Fruit fly (Drosophila melanogaster) whole organism, embryonic: Measurements from ENCODE around the gene lobo.

ENCODE experiments used
- CG10565 ChIP-seq: fragments of 200-800 bp; sonication (Bioruptor generic); optimal IDR thresholded peaks from 3 replicates; lab custom pipeline; 2016; ENCODE audit warnings: missing biosample characterization, mild to moderate bottlenecking, missing genetic modification characterization
- CG11560 ChIP-seq: fragments of 200-800 bp; sonication (Bioruptor generic); IDR thresholded peaks from 3 replicates; pipeline ENCODE4 v1.3.6; 2022; ENCODE audit warnings: missing biosample characterization, missing genetic modification characterization
- CG12391 ChIP-seq: fragments of 200-800 bp; sonication (Bioruptor generic); optimal IDR thresholded peaks from 3 replicates; lab custom pipeline; 2018; ENCODE audit warnings: missing biosample characterization, mild to moderate bottlenecking, missing genetic modification characterization, moderate library complexity
- CG12659 ChIP-seq: fragments of 200-800 bp; sonication (Bioruptor generic); optimal IDR thresholded peaks from 3 replicates; lab custom pipeline; 2017; ENCODE audit warnings: mild to moderate bottlenecking, missing biosample characterization, missing genetic modification reagents, missing genetic modification characterization
- CG12769 ChIP-seq: fragments of 200-800 bp; sonication (Bioruptor generic); optimal IDR thresholded peaks from 2 replicates; lab custom pipeline; 2019; ENCODE audit warnings: missing biosample characterization, mild to moderate bottlenecking, missing genetic modification characterization, moderate library complexity
- CG1603 ChIP-seq: fragments of 200-800 bp; sonication (Bioruptor generic); optimal IDR thresholded peaks from 2 replicates; lab custom pipeline; 2019; ENCODE audit warnings: missing biosample characterization, mild to moderate bottlenecking, missing genetic modification characterization, moderate library complexity
- CG16813 ChIP-seq: fragments of 200-800 bp; sonication (Bioruptor generic); IDR thresholded peaks from 3 replicates; pipeline ENCODE4 v1.3.6; 2022; ENCODE audit warnings: missing biosample characterization, missing genetic modification characterization; ENCODE audit not compliant: partially characterized antibody
- CG17186 ChIP-seq: fragments of 200-800 bp; sonication (Bioruptor generic); optimal IDR thresholded peaks from 3 replicates; lab custom pipeline; 2017; ENCODE audit warnings: missing biosample characterization, missing genetic modification reagents, missing genetic modification characterization
- CG17802 ChIP-seq: fragments of 200-800 bp; sonication (Bioruptor generic); optimal IDR thresholded peaks from 2 replicates; lab custom pipeline; 2018; ENCODE audit warnings: missing biosample characterization, mild to moderate bottlenecking, missing genetic modification characterization, moderate library complexity
- CG3281 ChIP-seq: fragments of 200-800 bp; sonication (Bioruptor generic); optimal IDR thresholded peaks from 3 replicates; lab custom pipeline; 2017; ENCODE audit warnings: missing biosample characterization, mild to moderate bottlenecking, missing genetic modification characterization
- CG3407 ChIP-seq: fragments of 200-800 bp; sonication (Bioruptor generic); optimal IDR thresholded peaks from 2 replicates; lab custom pipeline; 2018; ENCODE audit warnings: missing biosample characterization, mild to moderate bottlenecking, missing genetic modification characterization
- CG34224 ChIP-seq: fragments of 200-800 bp; sonication (Bioruptor generic); IDR thresholded peaks from 3 replicates; pipeline ENCODE4 v1.3.6; 2022; ENCODE audit warnings: missing biosample characterization, missing genetic modification characterization; ENCODE audit not compliant: partially characterized antibody
- CG34422 ChIP-seq: fragments of 200-800 bp; sonication (Bioruptor generic); IDR thresholded peaks from 3 replicates; pipeline ENCODE4 v1.3.6; 2022; ENCODE audit warnings: missing biosample characterization, missing genetic modification characterization
- CG6813 ChIP-seq: fragments of 200-800 bp; sonication (Bioruptor generic); optimal IDR thresholded peaks from 2 replicates; lab custom pipeline; 2017; ENCODE audit warnings: missing biosample characterization, missing genetic modification characterization, mild to moderate bottlenecking, moderate library complexity, missing genetic modification reagents
- Chrac-16 ChIP-seq: fragments of 200-800 bp; sonication (Bioruptor generic); optimal IDR thresholded peaks from 3 replicates; lab custom pipeline; 2016; ENCODE audit warnings: missing biosample characterization, missing genetic modification characterization
- Dref ChIP-seq: fragments of 200-800 bp; sonication (Bioruptor generic); IDR thresholded peaks from 2 replicates; pipeline ENCODE4 v1.3.6; 2022; ENCODE audit warnings: missing biosample characterization, missing genetic modification characterization
- E2f2 ChIP-seq: fragments of 200-800 bp; sonication (Bioruptor generic); IDR thresholded peaks from 2 replicates; pipeline ENCODE4 v1.3.6; 2022; ENCODE audit warnings: missing biosample characterization, missing genetic modification characterization
- Ets97D ChIP-seq: fragments of 200-800 bp; sonication (Bioruptor generic); optimal IDR thresholded peaks from 3 replicates; lab custom pipeline; 2016; ENCODE audit warnings: missing biosample characterization, missing genetic modification characterization
- Fer3 ChIP-seq: fragments of 200-800 bp; sonication (Bioruptor generic); optimal IDR thresholded peaks from 2 replicates; lab custom pipeline; 2018; ENCODE audit warnings: missing biosample characterization, mild to moderate bottlenecking, missing genetic modification characterization, moderate library complexity
- Gug ChIP-seq: fragments of 200-800 bp; sonication (Bioruptor generic); IDR thresholded peaks from 4 replicates; pipeline ENCODE4 v1.3.6; 2022; ENCODE audit warnings: missing biosample characterization, missing genetic modification characterization
- Hr3 ChIP-seq: fragments of 200-800 bp; sonication (Bioruptor generic); optimal IDR thresholded peaks from 3 replicates; lab custom pipeline; 2016; ENCODE audit warnings: missing biosample characterization, missing genetic modification characterization
- Hr51 ChIP-seq, 2 experiments: fragments of 200-800 bp; sonication (Bioruptor generic); optimal IDR thresholded peaks; 2 replicates in 1 of 2; 3 replicates in 1 of 2; lab custom pipeline; 2016 to 2018; ENCODE audit warnings: missing biosample characterization in 2 of 2, missing genetic modification characterization in 2 of 2, mild to moderate bottlenecking in 1 of 2, moderate library complexity in 1 of 2
- MESR4 ChIP-seq: fragments of 200-800 bp; sonication (Bioruptor generic); optimal IDR thresholded peaks from 2 replicates; lab custom pipeline; 2018; ENCODE audit warnings: missing biosample characterization, mild to moderate bottlenecking, missing genetic modification characterization, moderate library complexity
- Max ChIP-seq: fragments of 200-800 bp; sonication (Bioruptor generic); optimal IDR thresholded peaks from 2 replicates; lab custom pipeline; 2016; ENCODE audit warnings: missing biosample characterization, mild to moderate bottlenecking, missing genetic modification characterization
- Mes4 ChIP-seq: fragments of 200-800 bp; sonication (Bioruptor generic); optimal IDR thresholded peaks from 2 replicates; lab custom pipeline; 2016; ENCODE audit warnings: missing biosample characterization, missing genetic modification characterization
- Rfx ChIP-seq: fragments of 200-800 bp; sonication (Bioruptor generic); IDR thresholded peaks from 2 replicates; pipeline ENCODE4 v1.3.6; 2022; ENCODE audit warnings: missing biosample characterization, missing genetic modification characterization
- ab ChIP-seq: fragments of 200-800 bp; sonication (Bioruptor generic); optimal IDR thresholded peaks from 2 replicates; lab custom pipeline; 2016; ENCODE audit warnings: missing biosample characterization, missing genetic modification characterization
- ato ChIP-seq: fragments of 200-800 bp; sonication (Bioruptor generic); IDR thresholded peaks from 2 replicates; pipeline ENCODE4 v1.3.6; 2022; ENCODE audit warnings: missing biosample characterization, missing genetic modification characterization; ENCODE audit not compliant: partially characterized antibody
- br ChIP-seq: fragments of >200 bp; optimal IDR thresholded peaks from 2 replicates; lab custom pipeline; 2017
- btn ChIP-seq: fragments of 200-800 bp; sonication (Bioruptor generic); optimal IDR thresholded peaks from 2 replicates; lab custom pipeline; 2016; ENCODE audit warnings: missing biosample characterization, missing genetic modification characterization
- cg ChIP-seq: fragments of 200-800 bp; sonication (Bioruptor generic); optimal IDR thresholded peaks from 3 replicates; lab custom pipeline; 2019; ENCODE audit warnings: missing biosample characterization, mild to moderate bottlenecking, missing genetic modification characterization, moderate library complexity
- chinmo ChIP-seq: fragments of 200-800 bp; sonication (Bioruptor generic); IDR thresholded peaks from 4 replicates; pipeline ENCODE4 v1.3.6; 2022; ENCODE audit warnings: missing biosample characterization, missing genetic modification characterization; ENCODE audit not compliant: partially characterized antibody
- dm ChIP-seq: fragments of 200-800 bp; sonication (Bioruptor generic); optimal IDR thresholded peaks from 3 replicates; lab custom pipeline; 2016; ENCODE audit warnings: missing biosample characterization, missing genetic modification characterization
- ems ChIP-seq: fragments of 200-800 bp; sonication (Bioruptor generic); optimal IDR thresholded peaks from 3 replicates; lab custom pipeline; 2016; ENCODE audit warnings: missing biosample characterization, missing genetic modification characterization
- hb ChIP-seq: fragments of 200-800 bp; sonication (Bioruptor generic); IDR thresholded peaks from 3 replicates; pipeline ENCODE4 v1.3.6; 2022; ENCODE audit warnings: missing biosample characterization, missing genetic modification characterization; ENCODE audit not compliant: partially characterized antibody
- nerfin-2 ChIP-seq: fragments of 200-800 bp; sonication (Bioruptor generic); IDR thresholded peaks from 2 replicates; pipeline ENCODE4 v1.3.6; 2022; ENCODE audit warnings: missing biosample characterization, missing genetic modification characterization; ENCODE audit not compliant: partially characterized antibody
- phol ChIP-seq: fragments of 200-800 bp; sonication (Bioruptor generic); optimal IDR thresholded peaks from 3 replicates; lab custom pipeline; 2018; ENCODE audit warnings: missing biosample characterization, mild to moderate bottlenecking, missing genetic modification characterization, moderate library complexity
- pzg ChIP-seq: fragments of 200-800 bp; sonication (Bioruptor generic); optimal IDR thresholded peaks from 3 replicates; lab custom pipeline; 2018; ENCODE audit warnings: missing biosample characterization, mild to moderate bottlenecking, missing genetic modification characterization, moderate library complexity
- stwl ChIP-seq: fragments of 200-800 bp; sonication (Bioruptor generic); optimal IDR thresholded peaks from 3 replicates; lab custom pipeline; 2018; ENCODE audit warnings: missing biosample characterization, mild to moderate bottlenecking, missing genetic modification characterization, moderate library complexity
- tll ChIP-seq, 2 experiments: fragments of 200-800 bp in 1 of 2; fragments of >200 bp in 1 of 2; sonication (Bioruptor generic) in 1 of 2; optimal IDR thresholded peaks; 2 replicates each; lab custom pipeline; 2017 to 2019; ENCODE audit warnings: missing biosample characterization in 2 of 2, missing genetic modification characterization in 2 of 2, mild to moderate bottlenecking in 1 of 2, moderate library complexity in 1 of 2
- trem ChIP-seq: fragments of 200-800 bp; optimal IDR thresholded peaks from 3 replicates; lab custom pipeline; 2019; ENCODE audit warnings: missing biosample characterization, mild to moderate bottlenecking, missing genetic modification characterization, moderate library complexity
- twi ChIP-seq: fragments of 200-800 bp; optimal IDR thresholded peaks from 2 replicates; lab custom pipeline; 2019; ENCODE audit warnings: missing biosample characterization, mild to moderate bottlenecking, missing genetic modification characterization, moderate library complexity
- vnd ChIP-seq: fragments of 200-800 bp; sonication (Bioruptor generic); IDR thresholded peaks from 3 replicates; pipeline ENCODE4 v1.3.6; 2022; ENCODE audit warnings: missing biosample characterization, missing genetic modification characterization; ENCODE audit not compliant: partially characterized antibody
- vvl ChIP-seq: fragments of 200-800 bp; sonication (Bioruptor generic); IDR thresholded peaks from 2 replicates; pipeline ENCODE4 v1.3.6; 2022; ENCODE audit warnings: missing biosample characterization, missing genetic modification characterization
- wdn ChIP-seq: fragments of 200-800 bp; sonication (Bioruptor generic); IDR thresholded peaks from 2 replicates; pipeline ENCODE4 v1.3.6; 2022; ENCODE audit warnings: missing biosample characterization, missing genetic modification characterization
- wor ChIP-seq: fragments of 200-800 bp; sonication (Bioruptor generic); IDR thresholded peaks from 2 replicates; pipeline ENCODE4 v1.3.6; 2022; ENCODE audit warnings: missing biosample characterization, missing genetic modification characterization
- z ChIP-seq: fragments of 200-800 bp; sonication (Bioruptor generic); IDR thresholded peaks from 3 replicates; pipeline ENCODE4 v1.3.6; 2022; ENCODE audit warnings: missing biosample characterization, missing genetic modification characterization
- zen2 ChIP-seq: fragments of 200-800 bp; sonication (Bioruptor generic); IDR thresholded peaks from 3 replicates; pipeline ENCODE4 v1.3.6; 2022; ENCODE audit warnings: missing biosample characterization, missing genetic modification characterization; ENCODE audit not compliant: partially characterized antibody

The lobo gene

DNA sequence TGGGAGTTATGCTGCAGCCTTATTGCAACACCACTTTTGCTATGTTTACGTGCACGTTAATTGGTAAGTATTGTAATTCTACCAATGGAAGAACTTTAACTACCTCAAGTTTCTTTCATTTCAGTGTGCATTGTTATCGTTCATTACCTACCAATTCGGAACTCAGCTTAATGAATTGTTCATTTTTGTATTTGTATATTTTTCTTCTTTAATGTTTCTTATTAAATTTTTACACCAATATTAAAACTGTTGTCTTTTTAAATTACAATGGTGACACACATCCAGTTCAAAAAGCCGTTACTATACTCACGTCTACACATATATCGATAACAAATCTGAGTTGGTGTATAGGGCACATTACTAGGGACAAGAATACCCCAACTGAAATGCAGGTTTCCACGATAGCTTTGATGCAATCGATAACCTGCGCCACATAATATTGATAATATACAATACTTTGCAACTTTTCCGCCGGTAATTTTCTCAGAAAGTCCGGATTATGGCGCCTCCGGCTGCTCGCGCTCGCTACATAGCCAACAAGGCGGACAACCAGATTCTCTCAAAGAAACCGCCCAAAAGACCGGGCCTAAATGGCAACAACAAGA, 27.7 kb upstream of the lobo start, which contains the start of gene Alg9 (continued):
- TF ChIP-seq MESR4 (GFP tag; lab: Kevin White, UChicago): peak; percentile 8
- TF ChIP-seq CG12391 (tag; lab: Kevin White, UChicago): no peak
- no peak for TF ChIP-seq ab (GFP tag; lab: Kevin White, UChicago)
- peak; percentile 94 for TF ChIP-seq CG34224 (GFP tag; lab: Robert Waterston, UW)
- peak; percentile 64 for TF ChIP-seq Hr3 (GFP tag; lab: Kevin White, UChicago)
- TF ChIP-seq CG12769: no peak
- TF ChIP-seq tll (GFP tag; optimal IDR thresholded peaks at IDR 0.05; lab: Kevin White, UChicago): no peak
- peak; percentile 34; the same call in 1 of the 2 replicates for TF ChIP-seq Rfx (GFP tag; lab: Robert Waterston, UW)
- TF ChIP-seq Fer3: no peak
- 0 out of 2 replicates have a peak, but pooled peaks have one; percentile 37 for TF ChIP-seq vvl (GFP tag; lab: Robert Waterston, UW)
- TF ChIP-seq Mes4 (GFP tag; lab: Kevin White, UChicago): no peak
- TF ChIP-seq chinmo (GFP tag; lab: Robert Waterston, UW): peak; percentile 96
- no peak for TF ChIP-seq CG10565 (GFP tag; lab: Kevin White, UChicago)
- no peak for TF ChIP-seq z (GFP tag; lab: Robert Waterston, UW)
- TF ChIP-seq E2f2 (GFP tag; lab: Robert Waterston, UW): peak; percentile 71
- TF ChIP-seq CG17802 (tag; lab: Kevin White, UChicago): peak; percentile 81
- TF ChIP-seq CG1603 (tag; lab: Kevin White, UChicago): peak; percentile 81
- peak; percentile 31 for TF ChIP-seq CG12659 (GFP tag; lab: Kevin White, UChicago)
- peak; percentile 17 for TF ChIP-seq dm (GFP tag; lab: Kevin White, UChicago)
- TF ChIP-seq ato: peak; percentile 86
- TF ChIP-seq Gug (GFP tag; lab: Robert Waterston, UW): peak; percentile 2; the same call in 1 of the 4 replicates
- TF ChIP-seq CG11560: no peak
- no peak for TF ChIP-seq CG6813 (GFP tag; lab: Kevin White, UChicago)
- TF ChIP-seq CG16813 (GFP tag; lab: Robert Waterston, UW): peak; percentile 89
- peak; percentile 76; the same call in 1 of the 3 replicates for TF ChIP-seq CG34422 (GFP tag; lab: Robert Waterston, UW)
- peak; percentile 2 for TF ChIP-seq CG17186
- peak; percentile 88 for TF ChIP-seq vnd (GFP tag; lab: Robert Waterston, UW)
- peak; percentile 24 for TF ChIP-seq Max (GFP tag; lab: Kevin White, UChicago)
- peak; percentile 58 for TF ChIP-seq trem
- peak; percentile 74 for TF ChIP-seq Ets97D (GFP tag; lab: Kevin White, UChicago)
- TF ChIP-seq stwl: peak; percentile 93
- TF ChIP-seq wor (GFP tag; lab: Robert Waterston, UW): no peak
- no peak for TF ChIP-seq Hr51 (GFP tag; optimal IDR thresholded peaks at IDR 0.05; lab: Kevin White, UChicago)
- TF ChIP-seq phol: peak; percentile 33
- TF ChIP-seq wdn (GFP tag; lab: Robert Waterston, UW): no peak
- TF ChIP-seq btn (GFP tag; lab: Kevin White, UChicago): no peak
- TF ChIP-seq cg (GFP tag; lab: Kevin White, UChicago): no peak
- peak; percentile 93 for TF ChIP-seq nerfin-2 (GFP tag; lab: Robert Waterston, UW)
- no peak for TF ChIP-seq twi (tag; lab: Kevin White, UChicago)
- TF ChIP-seq hb (GFP tag; lab: Robert Waterston, UW): peak; percentile 94
- no peak for TF ChIP-seq CG3407
- TF ChIP-seq Chrac-16 (GFP tag; lab: Kevin White, UChicago): no peak
- peak; percentile 79 for TF ChIP-seq pzg (GFP tag; lab: Kevin White, UChicago)
- TF ChIP-seq Dref (GFP tag; lab: Robert Waterston, UW): peak; percentile 94
- TF ChIP-seq ems (GFP tag; lab: Kevin White, UChicago): peak; percentile 16
- TF ChIP-seq zen2 (GFP tag; lab: Robert Waterston, UW): peak; percentile 94
- TF ChIP-seq CG3281: no peak
- no peak for TF ChIP-seq br (lab: Kevin White, UChicago)
